Worm (Caenorhabditis elegans): ENCODE results near the gene chd-3.

The chd-3 gene

DNA sequence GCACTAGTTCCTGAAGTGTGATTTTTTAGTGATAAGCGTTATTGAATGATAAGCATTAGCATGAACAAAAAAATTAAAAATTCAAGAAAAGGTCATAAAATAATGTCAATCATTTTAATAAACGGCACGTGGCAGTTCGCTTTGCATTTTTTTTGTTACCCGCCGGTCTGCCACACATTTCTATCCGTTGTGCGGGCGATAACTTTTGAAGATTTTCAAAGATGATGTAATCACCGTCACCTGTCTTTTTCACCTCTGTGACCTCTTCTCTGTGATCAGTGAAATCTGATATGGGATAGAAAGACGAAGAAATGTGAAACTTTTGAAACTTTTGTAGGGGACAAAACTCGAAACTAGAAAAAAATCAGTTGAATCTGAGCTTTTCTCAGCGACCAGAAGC lies 25.5 kb upstream of the chd-3 start (continued):
- TF ChIP-seq efl-1 (optimal IDR thresholded peaks at IDR 0.05): no peak
- no peak for TF ChIP-seq efl-1 (GFP tag; optimal IDR thresholded peaks at IDR 0.05 in 1 of 2)
- TF ChIP-seq egl-13 (tag; optimal IDR thresholded peaks at IDR 0.05): no peak
- peak; percentile 32 for TF ChIP-seq nhr-11 (tag; optimal IDR thresholded peaks at IDR 0.05)
- TF ChIP-seq unc-130 (tag; optimal IDR thresholded peaks at IDR 0.05): peak; percentile 8
- TF ChIP-seq lsy-2 (tag; optimal IDR thresholded peaks at IDR 0.05): peak; percentile 39 to 49
- TF ChIP-seq nhr-19 (GFP tag; conservative IDR thresholded peaks at IDR 0.05): peak; percentile 60
- TF ChIP-seq lin-13 (GFP tag; optimal IDR thresholded peaks at IDR 0.05): peak; percentile 19
- no peak for TF ChIP-seq pax-3 (tag; optimal IDR thresholded peaks at IDR 0.05)
- TF ChIP-seq pqm-1 (tag; optimal IDR thresholded peaks at IDR 0.05): no peak

DNA sequence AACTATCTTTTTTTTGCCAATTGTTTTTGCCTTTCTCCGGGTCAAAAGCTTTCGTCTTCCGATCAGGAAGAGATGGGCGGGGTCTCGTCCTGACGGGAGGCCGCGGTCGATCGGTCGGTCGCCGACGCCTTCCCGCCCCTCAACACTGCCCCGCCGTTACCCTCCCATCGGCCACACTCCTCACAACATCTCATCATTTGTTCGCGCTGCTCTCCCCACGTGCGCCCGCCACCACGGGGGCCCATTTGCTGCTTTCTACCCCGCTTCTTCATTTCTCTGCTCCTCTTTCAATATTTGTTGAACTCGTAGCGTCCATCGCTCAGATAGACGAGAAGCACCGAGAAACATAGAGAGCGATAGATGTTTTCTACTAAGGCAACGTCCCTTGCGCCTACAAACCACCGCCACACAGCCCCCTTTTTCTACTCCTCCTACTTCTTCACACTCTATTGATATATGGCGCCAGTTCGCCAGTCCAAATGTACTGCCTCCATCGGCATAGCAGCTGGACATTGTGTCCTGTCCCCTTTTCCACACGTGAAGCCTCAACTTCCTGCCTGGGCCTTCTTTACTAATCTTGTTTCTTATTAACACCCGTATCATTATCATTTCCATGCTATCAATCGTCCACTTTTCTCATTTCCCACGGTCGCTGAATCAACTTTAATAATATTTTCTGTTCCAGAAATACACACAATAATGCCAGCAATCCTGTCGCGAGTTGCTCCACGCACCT lies 24.6 kb upstream of the chd-3 start, which contains the start of gene bcat-1:
TSS of gene bcat-1 (plus strand) at position 686 of the 736 bp plus-strand sequence.
- TF ChIP-seq ceh-8 (GFP tag; optimal IDR thresholded peaks at IDR 0.05): peak; percentile 42
- no peak for TF ChIP-seq fkh-4 (tag; optimal IDR thresholded peaks at IDR 0.05; ENCODE audit: borderline replicate concordance)
- TF ChIP-seq fkh-10 (GFP tag; optimal IDR thresholded peaks at IDR 0.05): peak; percentile 38
- peak; percentile 62 for TF ChIP-seq egl-13 (tag; optimal IDR thresholded peaks at IDR 0.05)
- no peak for TF ChIP-seq nhr-28 (tag; optimal IDR thresholded peaks at IDR 0.05)
- TF ChIP-seq nhr-77 (tag; optimal IDR thresholded peaks at IDR 0.05): peak; percentile 46
- no peak for TF ChIP-seq nhr-12 (tag; optimal IDR thresholded peaks at IDR 0.05)
- peak; percentile 54 for TF ChIP-seq lir-3 (tag; optimal IDR thresholded peaks at IDR 0.05; ENCODE audit: poor library complexity)
- peak; percentile 58 for TF ChIP-seq unc-86 (tag; optimal IDR thresholded peaks at IDR 0.05)
- no peak for TF ChIP-seq sptf-1 (tag; optimal IDR thresholded peaks at IDR 0.05)
- no peak for TF ChIP-seq unc-98 (GFP tag; IDR thresholded peaks at IDR 0.05)
- no peak for TF ChIP-seq hlh-4 (tag; optimal IDR thresholded peaks at IDR 0.05)
- TF ChIP-seq mdl-1 (tag; optimal IDR thresholded peaks at IDR 0.05): peak; percentile 36 to 97
- TF ChIP-seq alr-1 (tag; optimal IDR thresholded peaks at IDR 0.05; ENCODE audit: borderline replicate concordance): no peak
- TF ChIP-seq rnt-1 (tag; optimal IDR thresholded peaks at IDR 0.05): peak; percentile 83
- TF ChIP-seq nhr-84 (tag; optimal IDR thresholded peaks at IDR 0.05): no peak
- peak; percentile 68 for TF ChIP-seq swsn-7 (tag; optimal IDR thresholded peaks at IDR 0.05)
- TF ChIP-seq C34B4.2 (tag; optimal IDR thresholded peaks at IDR 0.05): no peak
- TF ChIP-seq aha-1 (tag; optimal IDR thresholded peaks at IDR 0.05): no peak
- peak; percentile 25 for TF ChIP-seq sox-4 (tag; optimal IDR thresholded peaks at IDR 0.05)
- peak; percentile 55 for TF ChIP-seq mef-2 (tag; optimal IDR thresholded peaks at IDR 0.05)
- TF ChIP-seq ztf-4 (tag; optimal IDR thresholded peaks at IDR 0.05): peak; percentile 20
- TF ChIP-seq vab-15 (tag; optimal IDR thresholded peaks at IDR 0.05): no peak
- TF ChIP-seq skn-1 (tag; optimal IDR thresholded peaks at IDR 0.05): peak; percentile 62
- TF ChIP-seq nhr-90 (tag; optimal IDR thresholded peaks at IDR 0.05; ENCODE audit: poor library complexity): peak; percentile 40
- peak; percentile 90 for TF ChIP-seq nhr-71 (tag; optimal IDR thresholded peaks at IDR 0.05)
- TF ChIP-seq lin-15B (tag; optimal IDR thresholded peaks at IDR 0.05): no peak
- TF ChIP-seq ztf-11 (tag; optimal IDR thresholded peaks at IDR 0.05): peak in 1 of 2 experiments; percentile 55
- peak; percentile 35 for TF ChIP-seq zip-4 (GFP tag; optimal IDR thresholded peaks at IDR 0.05)
- no peak for TF ChIP-seq grh-1 (GFP tag; IDR thresholded peaks at IDR 0.05)
- peak; percentile 31 for TF ChIP-seq nhr-85 (tag)
- peak; percentile 33 for TF ChIP-seq mep-1 (tag; optimal IDR thresholded peaks at IDR 0.05)
- no peak for TF ChIP-seq unc-30 (tag; optimal IDR thresholded peaks at IDR 0.05)
- peak; percentile 14; the same call in 1 of the 2 replicates for TF ChIP-seq isw-1 (GFP tag; IDR thresholded peaks at IDR 0.05)
- peak; percentile 69 for TF ChIP-seq xbp-1 (tag; optimal IDR thresholded peaks at IDR 0.05)
- no peak for TF ChIP-seq F16B12.6 (tag; optimal IDR thresholded peaks at IDR 0.05)
- peak; percentile 0 for TF ChIP-seq ama-1 (optimal IDR thresholded peaks at IDR 0.05)
- TF ChIP-seq irx-1 (tag; optimal IDR thresholded peaks at IDR 0.05): peak; percentile 33
- no peak for TF ChIP-seq hlh-17 (GFP tag; optimal IDR thresholded peaks at IDR 0.05; ENCODE audit: borderline replicate concordance)
- peak; percentile 75 for TF ChIP-seq nhr-19 (GFP tag; conservative IDR thresholded peaks at IDR 0.05)
- peak; percentile 17 to 35 for TF ChIP-seq efl-1 (optimal IDR thresholded peaks at IDR 0.05)
- TF ChIP-seq efl-1 (GFP tag; optimal IDR thresholded peaks at IDR 0.05 in 1 of 2): no peak
- TF ChIP-seq nhr-47 (tag; optimal IDR thresholded peaks at IDR 0.05): peak; percentile 77
- peak; percentile 56 for TF ChIP-seq elt-2 (tag; optimal IDR thresholded peaks at IDR 0.05)
- peak; percentile 55 to 56 for TF ChIP-seq lsy-2 (tag; optimal IDR thresholded peaks at IDR 0.05)

All from whole organism, L1 larva.